Fruit fly (Drosophila melanogaster) whole organism, embryonic: ENCODE measurements around the gene Nsf2.

Experiments used
- Asciz ChIP-seq: fragments of 200-800 bp; sonication (Bioruptor generic); optimal IDR thresholded peaks from 2 replicates; lab custom pipeline; 2017; ENCODE audit warnings: missing biosample characterization, mild to moderate bottlenecking, missing genetic modification characterization, missing genetic modification reagents
- Bgb ChIP-seq: fragments of 200-800 bp; sonication (Bioruptor generic); IDR thresholded peaks from 2 replicates; pipeline ENCODE4 v1.3.6; 2022; ENCODE audit warnings: missing biosample characterization, missing genetic modification characterization; ENCODE audit not compliant: partially characterized antibody
- CG10209 ChIP-seq: fragments of 200-800 bp; sonication (Bioruptor generic); optimal IDR thresholded peaks from 3 replicates; lab custom pipeline; 2017; ENCODE audit warnings: missing biosample characterization, mild to moderate bottlenecking, missing genetic modification characterization, missing genetic modification reagents
- CG11560 ChIP-seq: fragments of 200-800 bp; sonication (Bioruptor generic); IDR thresholded peaks from 3 replicates; pipeline ENCODE4 v1.3.6; 2022; ENCODE audit warnings: missing biosample characterization, missing genetic modification characterization
- CG12219 ChIP-seq: fragments of 200-800 bp; sonication (Bioruptor generic); optimal IDR thresholded peaks from 3 replicates; lab custom pipeline; 2018; ENCODE audit warnings: missing biosample characterization, mild to moderate bottlenecking, missing genetic modification characterization
- CG12744 ChIP-seq: fragments of 200-800 bp; sonication (Bioruptor generic); optimal IDR thresholded peaks from 2 replicates; lab custom pipeline; 2016; ENCODE audit warnings: missing biosample characterization, missing genetic modification characterization
- CG14014 ChIP-seq: fragments of 200-800 bp; sonication (Bioruptor generic); IDR thresholded peaks from 2 replicates; pipeline ENCODE4 v1.3.6; 2022; ENCODE audit warnings: missing biosample characterization, missing genetic modification characterization
- CG14050 ChIP-seq: fragments of 200-800 bp; sonication (Bioruptor generic); IDR thresholded peaks from 3 replicates; pipeline ENCODE4 v1.3.6; 2022; ENCODE audit warnings: missing biosample characterization, missing genetic modification characterization
- CG15269 ChIP-seq: fragments of 200-800 bp; sonication (Bioruptor generic); optimal IDR thresholded peaks from 2 replicates; lab custom pipeline; 2018; ENCODE audit warnings: missing biosample characterization, mild to moderate bottlenecking, missing genetic modification characterization, moderate library complexity
- CG16813 ChIP-seq: fragments of 200-800 bp; sonication (Bioruptor generic); IDR thresholded peaks from 3 replicates; pipeline ENCODE4 v1.3.6; 2022; ENCODE audit warnings: missing biosample characterization, missing genetic modification characterization; ENCODE audit not compliant: partially characterized antibody
- CG17359 ChIP-seq: fragments of 200-800 bp; sonication (Bioruptor generic); optimal IDR thresholded peaks from 3 replicates; lab custom pipeline; 2018; ENCODE audit warnings: missing biosample characterization, mild to moderate bottlenecking, missing genetic modification characterization, moderate library complexity
- CG1832 ChIP-seq: fragments of 200-800 bp; sonication (Bioruptor generic); optimal IDR thresholded peaks from 2 replicates; lab custom pipeline; 2017; ENCODE audit warnings: missing biosample characterization, mild to moderate bottlenecking, missing genetic modification characterization, inconsistent platforms
- CG18599 ChIP-seq: fragments of 200-800 bp; sonication (Bioruptor generic); optimal IDR thresholded peaks from 3 replicates; lab custom pipeline; 2017; ENCODE audit warnings: missing biosample characterization, missing genetic modification characterization, mild to moderate bottlenecking, moderate library complexity, missing genetic modification reagents
- CG2202 ChIP-seq: fragments of 200-800 bp; sonication (Bioruptor generic); optimal IDR thresholded peaks from 2 replicates; lab custom pipeline; 2018; ENCODE audit warnings: missing biosample characterization, mild to moderate bottlenecking, missing genetic modification characterization
- CG2712 ChIP-seq: fragments of 200-800 bp; optimal IDR thresholded peaks from 3 replicates; lab custom pipeline; 2019; ENCODE audit warnings: missing biosample characterization, mild to moderate bottlenecking, missing genetic modification characterization, moderate library complexity
- CG3065 ChIP-seq: fragments of 200-800 bp; sonication (Bioruptor generic); optimal IDR thresholded peaks from 2 replicates; lab custom pipeline; 2016; ENCODE audit warnings: missing biosample characterization, missing genetic modification characterization
- CG3163 ChIP-seq: fragments of 200-800 bp; sonication (Bioruptor generic); optimal IDR thresholded peaks from 3 replicates; lab custom pipeline; 2016; ENCODE audit warnings: missing biosample characterization, missing genetic modification characterization
- CG4404 ChIP-seq: fragments of 200-800 bp; sonication (Bioruptor generic); IDR thresholded peaks from 2 replicates; pipeline ENCODE4 v1.3.6; 2022; ENCODE audit warnings: missing biosample characterization, missing genetic modification characterization
- CG4820 ChIP-seq: fragments of 200-800 bp; sonication (Bioruptor generic); optimal IDR thresholded peaks from 3 replicates; lab custom pipeline; 2016; ENCODE audit warnings: missing biosample characterization, missing genetic modification characterization
- CG8089 ChIP-seq: fragments of 200-800 bp; sonication (Bioruptor generic); optimal IDR thresholded peaks from 3 replicates; lab custom pipeline; 2016; ENCODE audit warnings: missing biosample characterization, missing genetic modification characterization
- CG8944 ChIP-seq: fragments of 200-800 bp; sonication (Bioruptor generic); optimal IDR thresholded peaks from 3 replicates; lab custom pipeline; 2016; ENCODE audit warnings: missing biosample characterization, missing genetic modification characterization
- CkIIα-i1 ChIP-seq: fragments of 200-800 bp; sonication (Bioruptor generic); IDR thresholded peaks from 2 replicates; pipeline ENCODE4 v1.3.6; 2022; ENCODE audit warnings: missing biosample characterization, missing genetic modification characterization
- Dek ChIP-seq: fragments of 200-800 bp; sonication (Bioruptor generic); optimal IDR thresholded peaks from 3 replicates; lab custom pipeline; 2019; ENCODE audit warnings: missing biosample characterization, mild to moderate bottlenecking, missing genetic modification characterization, moderate library complexity
- Ets97D ChIP-seq: fragments of 200-800 bp; sonication (Bioruptor generic); optimal IDR thresholded peaks from 3 replicates; lab custom pipeline; 2016; ENCODE audit warnings: missing biosample characterization, missing genetic modification characterization
- H2.0 ChIP-seq: fragments of 200-800 bp; sonication (Bioruptor generic); IDR thresholded peaks from 2 replicates; pipeline ENCODE4 v1.3.6; 2022; ENCODE audit warnings: missing biosample characterization, missing genetic modification characterization
- Hmr ChIP-seq: fragments of 200-800 bp; sonication (Bioruptor generic); optimal IDR thresholded peaks from 3 replicates; lab custom pipeline; 2017; ENCODE audit warnings: mild to moderate bottlenecking, missing biosample characterization, missing genetic modification reagents, missing genetic modification characterization
- Hr51 ChIP-seq, 2 experiments: fragments of 200-800 bp; sonication (Bioruptor generic); optimal IDR thresholded peaks; 2 replicates in 1 of 2; 3 replicates in 1 of 2; lab custom pipeline; 2016 to 2018; ENCODE audit warnings: missing biosample characterization in 2 of 2, missing genetic modification characterization in 2 of 2, mild to moderate bottlenecking in 1 of 2, moderate library complexity in 1 of 2
- Meics ChIP-seq: fragments of 200-800 bp; sonication (Bioruptor generic); optimal IDR thresholded peaks from 2 replicates; lab custom pipeline; 2017; ENCODE audit warnings: missing biosample characterization, mild to moderate bottlenecking, missing genetic modification characterization
- Myb ChIP-seq: fragments of 200-800 bp; sonication (Bioruptor generic); optimal IDR thresholded peaks from 2 replicates; lab custom pipeline; 2016; ENCODE audit warnings: missing biosample characterization, missing genetic modification characterization
- NC2α ChIP-seq: fragments of 200-800 bp; sonication (Bioruptor generic); optimal IDR thresholded peaks from 2 replicates; lab custom pipeline; 2016; ENCODE audit warnings: missing biosample characterization, missing genetic modification characterization
- Oli ChIP-seq: fragments of 200-800 bp; sonication (Bioruptor generic); optimal IDR thresholded peaks from 2 replicates; lab custom pipeline; 2018; ENCODE audit warnings: missing biosample characterization, mild to moderate bottlenecking, missing genetic modification characterization, moderate library complexity
- Optix ChIP-seq: fragments of 200-800 bp; sonication (Bioruptor generic); IDR thresholded peaks from 3 replicates; pipeline ENCODE4 v1.3.6; 2022; ENCODE audit warnings: missing biosample characterization, missing genetic modification characterization
- Ravus ChIP-seq: fragments of 200-800 bp; sonication (Bioruptor generic); IDR thresholded peaks from 2 replicates; pipeline ENCODE4 v1.3.6; 2022; ENCODE audit warnings: missing biosample characterization, missing genetic modification characterization
- Six4 ChIP-seq: fragments of 200-800 bp; sonication (Bioruptor generic); optimal IDR thresholded peaks from 2 replicates; lab custom pipeline; 2016; ENCODE audit warnings: missing biosample characterization, missing genetic modification characterization
- abd-A ChIP-seq: fragments of 200-800 bp; sonication (Bioruptor generic); optimal IDR thresholded peaks from 3 replicates; lab custom pipeline; 2019; ENCODE audit warnings: missing biosample characterization, mild to moderate bottlenecking, missing genetic modification characterization, moderate library complexity
- ase ChIP-seq: fragments of 200-800 bp; sonication (Bioruptor generic); IDR thresholded peaks from 3 replicates; pipeline ENCODE4 v1.3.6; 2022; ENCODE audit warnings: missing biosample characterization, missing genetic modification characterization
- corto ChIP-seq: fragments of 200-800 bp; sonication (Bioruptor generic); optimal IDR thresholded peaks from 2 replicates; lab custom pipeline; 2016; ENCODE audit warnings: missing biosample characterization, mild to moderate bottlenecking, missing genetic modification characterization, moderate library complexity
- dimm ChIP-seq: fragments of 200-800 bp; sonication (Bioruptor generic); IDR thresholded peaks from 2 replicates; pipeline ENCODE4 v1.3.6; 2022; ENCODE audit warnings: missing biosample characterization, missing genetic modification characterization
- dm ChIP-seq: fragments of 200-800 bp; sonication (Bioruptor generic); optimal IDR thresholded peaks from 3 replicates; lab custom pipeline; 2016; ENCODE audit warnings: missing biosample characterization, missing genetic modification characterization
- dmrt11E ChIP-seq: fragments of 200-800 bp; sonication (Bioruptor generic); optimal IDR thresholded peaks from 3 replicates; lab custom pipeline; 2018; ENCODE audit warnings: missing biosample characterization, mild to moderate bottlenecking, missing genetic modification characterization, moderate library complexity
- dmrt99B ChIP-seq: fragments of 200-800 bp; sonication (Bioruptor generic); optimal IDR thresholded peaks from 2 replicates; lab custom pipeline; 2018; ENCODE audit warnings: missing biosample characterization, mild to moderate bottlenecking, missing genetic modification characterization, moderate library complexity
- fru ChIP-seq: fragments of >200 bp; optimal IDR thresholded peaks from 2 replicates; lab custom pipeline; 2017
- gem ChIP-seq: fragments of 200-800 bp; sonication (Bioruptor generic); optimal IDR thresholded peaks from 2 replicates; lab custom pipeline; 2019; ENCODE audit warnings: missing biosample characterization, mild to moderate bottlenecking, missing genetic modification characterization, moderate library complexity
- inv ChIP-seq: fragments of 200-800 bp; sonication (Bioruptor generic); IDR thresholded peaks from 2 replicates; pipeline ENCODE4 v1.3.6; 2022; ENCODE audit warnings: missing biosample characterization, missing genetic modification characterization; ENCODE audit not compliant: partially characterized antibody
- ken ChIP-seq: fragments of 200-800 bp; sonication (Bioruptor generic); IDR thresholded peaks from 3 replicates; pipeline ENCODE4 v1.3.6; 2022; ENCODE audit warnings: missing biosample characterization, missing genetic modification characterization
- lilli ChIP-seq: fragments of 200-800 bp; sonication (Bioruptor generic); optimal IDR thresholded peaks from 3 replicates; lab custom pipeline; 2016; ENCODE audit warnings: missing biosample characterization, missing genetic modification characterization
- mirr ChIP-seq: fragments of 200-800 bp; sonication (Bioruptor generic); optimal IDR thresholded peaks from 3 replicates; lab custom pipeline; 2018; ENCODE audit warnings: missing biosample characterization, mild to moderate bottlenecking, missing genetic modification characterization
- psq ChIP-seq: fragments of 200-800 bp; sonication (Bioruptor generic); optimal IDR thresholded peaks from 2 replicates; lab custom pipeline; 2017; ENCODE audit warnings: missing biosample characterization, missing genetic modification characterization
- ssp ChIP-seq: fragments of 200-800 bp; sonication (Bioruptor generic); IDR thresholded peaks from 2 replicates; pipeline ENCODE4 v1.3.6; 2022; ENCODE audit warnings: missing biosample characterization, missing genetic modification characterization
- usp ChIP-seq: fragments of >200 bp; optimal IDR thresholded peaks from 2 replicates; lab custom pipeline; 2017; ENCODE audit warnings: missing biosample characterization, missing genetic modification characterization
- zfh1 ChIP-seq: fragments of 200-800 bp; sonication (Bioruptor generic); IDR thresholded peaks from 3 replicates; pipeline ENCODE4 v1.3.6; 2022; ENCODE audit warnings: missing biosample characterization, missing genetic modification characterization

The Nsf2 gene

dm6 chr3R:13800430-13800848, 37.4 kb downstream of the Nsf2 start (continued):
- TF ChIP-seq CG8089 (GFP tag; lab: Kevin White, UChicago) (no peak), CG10209 (GFP tag; lab: Kevin White, UChicago) (peak; percentile 91), CG17359 (peak; percentile 91), Dek (peak; percentile 85), CG12744 (GFP tag; lab: Kevin White, UChicago) (peak; percentile 40), dmrt11E (peak; percentile 86), ken (peak; percentile 92), CG14050 (peak; percentile 90), inv (peak; percentile 23; the same call in 1 of the 2 replicates), dimm (GFP tag; lab: Robert Waterston, UW) (peak; percentile 74), CG4404 (GFP tag; lab: Robert Waterston, UW) (peak; percentile 74), CG1832 (GFP tag; lab: Kevin White, UChicago) (no peak), Hmr (GFP tag; lab: Kevin White, UChicago) (peak; percentile 96), CG15269 (tag; lab: Kevin White, UChicago) (peak; percentile 93), corto (GFP tag; lab: Kevin White, UChicago) (no peak), psq (peak; percentile 43), CG14014 (peak; percentile 96), CG18599 (GFP tag; lab: Kevin White, UChicago) (peak; percentile 98), gem (tag; lab: Kevin White, UChicago) (peak; percentile 92), ssp (GFP tag; lab: Robert Waterston, UW) (peak; percentile 87), CG3163 (GFP tag; lab: Kevin White, UChicago) (peak; percentile 4), mirr (GFP tag; lab: Kevin White, UChicago) (no peak), usp (GFP tag; lab: Kevin White, UChicago) (no peak), CG8944 (GFP tag; lab: Kevin White, UChicago) (no peak), Meics (GFP tag; lab: Kevin White, UChicago) (peak; percentile 91), CG11560 (tag; lab: Robert Waterston, UW) (peak; percentile 73; the same call in 2 of the 3 replicates), dm (GFP tag; lab: Kevin White, UChicago) (no peak), fru (no peak), abd-A (tag; lab: Kevin White, UChicago) (no peak), CG3065 (GFP tag; lab: Kevin White, UChicago) (peak; percentile 45), NC2α (GFP tag; lab: Kevin White, UChicago) (no peak), Oli (tag; lab: Kevin White, UChicago) (peak; percentile 90), CG2202 (tag; lab: Kevin White, UChicago) (peak; percentile 77), CkIIα-i1 (GFP tag; lab: Robert Waterston, UW) (peak; percentile 63; the same call in 1 of the 2 replicates), CG4820 (GFP tag; lab: Kevin White, UChicago) (peak; percentile 82), Optix (peak; percentile 89), ase (GFP tag; lab: Robert Waterston, UW) (peak; percentile 90), Asciz (GFP tag; lab: Kevin White, UChicago) (peak; percentile 83), CG2712 (tag; lab: Kevin White, UChicago) (peak; percentile 79), Hr51 (GFP tag; optimal IDR thresholded peaks at IDR 0.05; lab: Kevin White, UChicago) (peak; percentile 28 to 91), zfh1 (GFP tag; lab: Robert Waterston, UW) (peak; percentile 91), Ets97D (peak; percentile 4), Ravus (GFP tag; lab: Robert Waterston, UW) (peak; percentile 72), CG16813 (no peak; the same call in 2 of the 3 replicates), Myb (peak; percentile 35), H2.0 (peak; percentile 91), Six4 (GFP tag; lab: Kevin White, UChicago) (peak; percentile 75), CG12219 (GFP tag; lab: Kevin White, UChicago) (peak; percentile 81), Bgb (GFP tag; lab: Robert Waterston, UW) (peak; percentile 5; the same call in 1 of the 2 replicates), lilli (GFP tag; lab: Kevin White, UChicago) (peak; percentile 79), dmrt99B (peak; percentile 94)
